Worm (Caenorhabditis elegans): Measurements from ENCODE around the gene srt-70.

DNA sequence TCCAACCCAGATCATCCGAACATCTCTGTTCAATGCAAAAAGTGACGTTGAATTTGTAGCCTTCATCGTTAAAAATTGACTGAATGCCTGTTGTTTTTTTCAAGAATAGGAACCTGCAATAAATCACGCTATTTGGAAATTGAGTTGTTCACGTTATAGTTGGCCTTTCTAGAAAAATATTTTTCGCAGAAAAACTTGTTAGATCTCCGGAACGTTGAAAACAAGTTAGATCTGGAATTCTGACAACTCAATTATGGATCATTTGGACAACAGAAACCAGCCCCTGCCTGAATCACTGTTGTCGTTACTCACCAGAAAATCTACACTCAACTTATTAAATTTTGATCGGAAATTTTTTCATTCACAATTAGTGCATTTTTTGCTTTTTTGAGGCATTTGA is 2.0 kb downstream of the srt-70 start, which contains the start of gene srt-67:
- TF ChIP-seq nhr-25 (tag; optimal IDR thresholded peaks at IDR 0.05) (no peak), mml-1 (tag; optimal IDR thresholded peaks at IDR 0.05) (no peak), elt-2 (tag; optimal IDR thresholded peaks at IDR 0.05) (no peak), nhr-28 (tag; optimal IDR thresholded peaks at IDR 0.05) (no peak), aly-2 (tag; optimal IDR thresholded peaks at IDR 0.05) (no peak), lsy-12 (tag; optimal IDR thresholded peaks at IDR 0.05) (no peak), nhr-237 (tag; optimal IDR thresholded peaks at IDR 0.05) (no peak), nhr-76 (tag; optimal IDR thresholded peaks at IDR 0.05) (no peak), ztf-11 (tag; optimal IDR thresholded peaks at IDR 0.05) (no peak), ama-1 (optimal IDR thresholded peaks at IDR 0.05) (no peak), R02D3.7 (tag; optimal IDR thresholded peaks at IDR 0.05) (no peak)

All from whole organism, L3 larva.